Worm (Caenorhabditis elegans) whole organism, young adult: ENCODE measurements around the gene R05H11.2.

Experiments used
- B0261.1 ChIP-seq: sonication (generic microtip); optimal IDR thresholded peaks from 2 replicates; lab custom pipeline; 2016; ENCODE audit warnings: mild to moderate bottlenecking, missing genetic modification characterization, moderate library complexity, missing compliant biosample characterization
- B0336.3 ChIP-seq: fragments of 200-800 bp; sonication (Bioruptor generic); IDR thresholded peaks from 2 replicates; pipeline ENCODE4 v1.3.6; 2022; ENCODE audit warnings: missing genetic modification characterization, missing compliant biosample characterization
- D2030.7 ChIP-seq: fragments of 200-800 bp; sonication (Bioruptor generic); IDR thresholded peaks from 2 replicates; pipeline ENCODE4 v1.3.6; 2022; ENCODE audit warnings: missing genetic modification reagents, missing genetic modification characterization, missing compliant biosample characterization
- F37B4.10 ChIP-seq: fragments of 200-800 bp; sonication (Bioruptor generic); IDR thresholded peaks from 2 replicates; pipeline ENCODE4 v1.3.6; 2022; ENCODE audit warnings: missing genetic modification characterization, missing compliant biosample characterization
- F49E8.2 ChIP-seq: sonication (generic microtip); optimal IDR thresholded peaks from 3 replicates; lab custom pipeline; 2017; ENCODE audit warnings: missing genetic modification characterization, mild to moderate bottlenecking, missing compliant biosample characterization, antibody characterized with exemption, moderate library complexity; ENCODE audit not compliant: insufficient read depth
- F57A8.1 ChIP-seq: fragments of 200-800 bp; sonication (Bioruptor generic); optimal IDR thresholded peaks from 2 replicates; lab custom pipeline; 2018; ENCODE audit warnings: mild to moderate bottlenecking, missing genetic modification characterization, moderate library complexity, missing compliant biosample characterization
- K11D2.4 ChIP-seq: fragments of 200-800 bp; sonication (Bioruptor generic); IDR thresholded peaks from 2 replicates; pipeline ENCODE4 v1.3.6; 2022; ENCODE audit warnings: missing genetic modification reagents, missing genetic modification characterization, missing compliant biosample characterization
- K12H6.12 ChIP-seq: fragments of 200-800 bp; sonication (Bioruptor generic); optimal IDR thresholded peaks from 2 replicates; lab custom pipeline; 2018; ENCODE audit warnings: mild to moderate bottlenecking, missing genetic modification characterization, missing compliant biosample characterization
- T26A5.8 ChIP-seq: sonication (generic microtip); optimal IDR thresholded peaks from 2 replicates; lab custom pipeline; 2016; ENCODE audit warnings: missing genetic modification characterization, missing compliant biosample characterization
- Y53G8AR.9 ChIP-seq: fragments of 200-800 bp; sonication (Bioruptor generic); conservative IDR thresholded peaks from 2 replicates; pipeline ENCODE4 v1.3.6; 2022; ENCODE audit warnings: missing genetic modification reagents, missing genetic modification characterization, missing compliant biosample characterization
- Y56A3A.18 ChIP-seq: fragments of 200-800 bp; sonication (Bioruptor generic); IDR thresholded peaks from 2 replicates; pipeline ENCODE4 v1.3.6; 2022; ENCODE audit warnings: missing genetic modification reagents, missing genetic modification characterization, missing compliant biosample characterization
- Y67H2A.10 ChIP-seq: fragments of 200-800 bp; sonication (Bioruptor generic); conservative IDR thresholded peaks from 2 replicates; pipeline ENCODE4 v1.3.6; 2022; ENCODE audit warnings: missing genetic modification reagents, missing genetic modification characterization, missing compliant biosample characterization
- Y79H2A.3 ChIP-seq: fragments of 200-800 bp; sonication (Bioruptor generic); conservative IDR thresholded peaks from 2 replicates; pipeline ENCODE4 v1.3.6; 2022; ENCODE audit warnings: missing genetic modification reagents, missing genetic modification characterization, missing compliant biosample characterization
- ZK185.1 ChIP-seq: sonication (generic microtip); optimal IDR thresholded peaks from 2 replicates; lab custom pipeline; 2016; ENCODE audit warnings: mild to moderate bottlenecking, missing genetic modification characterization, missing compliant biosample characterization; ENCODE audit not compliant: poor library complexity, severe bottlenecking
- akir-1 ChIP-seq: fragments of 200-800 bp; sonication (Bioruptor generic); optimal IDR thresholded peaks from 2 replicates; lab custom pipeline; 2018; ENCODE audit warnings: mild to moderate bottlenecking, missing genetic modification characterization, moderate library complexity, missing compliant biosample characterization
- bed-2 ChIP-seq: fragments of 200-800 bp; sonication (Bioruptor generic); IDR thresholded peaks from 2 replicates; pipeline ENCODE4 v1.3.6; 2022; ENCODE audit warnings: missing genetic modification reagents, missing genetic modification characterization, missing compliant biosample characterization
- ceh-79 ChIP-seq: sonication (generic microtip); optimal IDR thresholded peaks from 2 replicates; lab custom pipeline; 2017; ENCODE audit warnings: mild to moderate bottlenecking, missing genetic modification characterization, missing compliant biosample characterization
- die-1 ChIP-seq: sonication (generic microtip); optimal IDR thresholded peaks from 2 replicates; lab custom pipeline; 2016; ENCODE audit warnings: missing genotype, mild to moderate bottlenecking, missing genetic modification characterization, missing compliant biosample characterization
- dox-1 ChIP-seq: fragments of 200-800 bp; sonication (Bioruptor generic); IDR thresholded peaks from 2 replicates; pipeline ENCODE4 v1.3.6; 2022; ENCODE audit warnings: missing genetic modification reagents, missing genetic modification characterization, missing compliant biosample characterization
- egrh-3 ChIP-seq: fragments of 200-800 bp; sonication (Bioruptor generic); IDR thresholded peaks from 2 replicates; pipeline ENCODE4 v1.3.6; 2022; ENCODE audit warnings: missing genetic modification reagents, missing genetic modification characterization, missing compliant biosample characterization
- ets-4 ChIP-seq: fragments of 200-800 bp; sonication (Bioruptor generic); optimal IDR thresholded peaks from 2 replicates; lab custom pipeline; 2018; ENCODE audit warnings: mild to moderate bottlenecking, missing genetic modification characterization, missing compliant biosample characterization
- hlh-12 ChIP-seq: sonication (generic microtip); optimal IDR thresholded peaks from 2 replicates; lab custom pipeline; 2016; ENCODE audit warnings: missing genetic modification characterization, missing compliant biosample characterization
- hmg-1.2 ChIP-seq: fragments of 200-800 bp; sonication (Bioruptor generic); IDR thresholded peaks from 2 replicates; pipeline ENCODE4 v1.3.6; 2022; ENCODE audit warnings: missing genetic modification reagents, missing genetic modification characterization, missing compliant biosample characterization
- lag-1 ChIP-seq: fragments of 200-800 bp; sonication (Bioruptor generic); IDR thresholded peaks from 2 replicates; pipeline ENCODE4 v1.3.6; 2022; ENCODE audit warnings: missing genetic modification reagents, missing genetic modification characterization, missing compliant biosample characterization
- lin-54 ChIP-seq: fragments of 200-800 bp; sonication (Bioruptor generic); optimal IDR thresholded peaks from 2 replicates; lab custom pipeline; 2018; ENCODE audit warnings: mild to moderate bottlenecking, missing genetic modification characterization, missing compliant biosample characterization
- lir-1 ChIP-seq: fragments of 200-800 bp; sonication (Bioruptor generic); conservative IDR thresholded peaks from 2 replicates; pipeline ENCODE4 v1.3.6; 2022; ENCODE audit warnings: missing genetic modification reagents, missing genetic modification characterization, missing compliant biosample characterization
- madf-10 ChIP-seq: sonication (generic microtip); optimal IDR thresholded peaks from 2 replicates; lab custom pipeline; 2016; ENCODE audit warnings: mild to moderate bottlenecking, missing genetic modification characterization, missing compliant biosample characterization
- madf-3 ChIP-seq: fragments of 200-800 bp; sonication (Bioruptor generic); IDR thresholded peaks from 2 replicates; pipeline ENCODE4 v1.3.6; 2022; ENCODE audit warnings: missing genetic modification reagents, missing genetic modification characterization, missing compliant biosample characterization
- mcd-1 ChIP-seq: fragments of 200-800 bp; sonication (Bioruptor generic); IDR thresholded peaks from 2 replicates; pipeline ENCODE4 v1.3.6; 2022; ENCODE audit warnings: missing genetic modification reagents, missing genetic modification characterization, missing compliant biosample characterization
- mel-28 ChIP-seq: sonication (generic microtip); optimal IDR thresholded peaks from 2 replicates; lab custom pipeline; 2016; ENCODE audit warnings: borderline replicate concordance, mild to moderate bottlenecking, missing genetic modification characterization, missing compliant biosample characterization
- nfya-2 ChIP-seq: fragments of 200-800 bp; sonication (Bioruptor generic); IDR thresholded peaks from 2 replicates; pipeline ENCODE4 v1.3.6; 2022; ENCODE audit warnings: missing genetic modification reagents, missing genetic modification characterization, missing compliant biosample characterization
- nhr-179 ChIP-seq: sonication (generic microtip); optimal IDR thresholded peaks from 2 replicates; lab custom pipeline; 2016; ENCODE audit warnings: mild to moderate bottlenecking, missing genetic modification characterization, missing compliant biosample characterization
- nhr-27 ChIP-seq: fragments of 200-800 bp; sonication (Bioruptor generic); optimal IDR thresholded peaks from 2 replicates; lab custom pipeline; 2018; ENCODE audit warnings: mild to moderate bottlenecking, missing genetic modification characterization, moderate library complexity, missing compliant biosample characterization
- nhr-80 ChIP-seq: sonication (generic microtip); optimal IDR thresholded peaks from 2 replicates; lab custom pipeline; 2016; ENCODE audit warnings: missing genetic modification characterization, missing compliant biosample characterization
- nhr-90 ChIP-seq: sonication (generic microtip); optimal IDR thresholded peaks from 2 replicates; lab custom pipeline; 2016; ENCODE audit warnings: missing genotype, mild to moderate bottlenecking, missing genetic modification characterization, missing compliant biosample characterization
- pha-4 ChIP-seq: fragments of 150-350 bp; sonication (generic microtip); optimal IDR thresholded peaks from 2 replicates; lab custom pipeline; 2014; ENCODE audit warnings: missing biosample characterization, missing genetic modification reagents, missing genetic modification characterization
- repo-1 ChIP-seq: sonication (generic microtip); optimal IDR thresholded peaks from 2 replicates; lab custom pipeline; 2017; ENCODE audit warnings: mild to moderate bottlenecking, missing genetic modification characterization, missing compliant biosample characterization
- sptf-2 ChIP-seq: fragments of 200-800 bp; sonication (Bioruptor generic); optimal IDR thresholded peaks from 2 replicates; lab custom pipeline; 2018; ENCODE audit warnings: mild to moderate bottlenecking, missing genetic modification characterization, missing compliant biosample characterization
- unc-62 ChIP-seq: fragments of 150-350 bp; optimal IDR thresholded peaks from 2 replicates; lab custom pipeline; 2014; ENCODE audit warnings: missing biosample characterization, missing genetic modification reagents, missing genetic modification characterization
- xnd-1 ChIP-seq: sonication (generic microtip); optimal IDR thresholded peaks from 2 replicates; lab custom pipeline; 2016; ENCODE audit warnings: missing genotype, missing genetic modification reagents, missing genetic modification characterization, missing compliant biosample characterization
- ztf-18 ChIP-seq: sonication (generic microtip); optimal IDR thresholded peaks from 2 replicates; lab custom pipeline; 2016; ENCODE audit warnings: missing genotype, mild to moderate bottlenecking, missing genetic modification characterization, missing compliant biosample characterization
- ztf-26 ChIP-seq: sonication (generic microtip); optimal IDR thresholded peaks from 2 replicates; lab custom pipeline; 2017; ENCODE audit warnings: missing genetic modification characterization, missing compliant biosample characterization
- ztf-6 ChIP-seq: fragments of 200-800 bp; sonication (Bioruptor generic); IDR thresholded peaks from 2 replicates; pipeline ENCODE4 v1.3.6; 2022; ENCODE audit warnings: missing genetic modification reagents, missing genetic modification characterization, missing compliant biosample characterization

The R05H11.2 gene

ce11 chrIII:6797965-6798364, at the start of gene R05H11.2:
TSS of gene R05H11.2 (plus strand) at chrIII:6798297.
- TF ChIP-seq Y56A3A.18 (GFP tag; lab: Robert Waterston, UW), result no peak
- TF ChIP-seq K12H6.12 (tag; lab: Kevin White, UChicago), result no peak

DNA sequence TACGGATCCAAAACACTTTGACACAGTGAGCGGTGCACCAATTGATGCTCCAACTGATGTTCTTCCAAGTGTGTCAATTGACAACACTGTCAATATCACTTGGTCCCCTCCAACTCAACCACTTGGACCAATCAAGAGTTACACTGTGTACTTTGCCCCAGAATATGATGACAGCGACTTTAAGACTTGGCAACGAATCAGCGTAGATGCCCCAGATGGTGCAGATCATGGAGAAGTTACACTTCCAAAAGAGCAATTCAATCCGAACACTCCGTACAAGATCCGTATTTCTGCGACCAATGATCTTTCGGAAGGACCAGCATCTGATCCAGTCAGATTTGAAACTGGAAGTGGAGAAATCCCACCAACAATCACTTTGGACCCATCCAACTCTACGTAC, 45.5 kb upstream of the R05H11.2 start:
- TF ChIP-seq ZK185.1 (tag; lab: Kevin White, UChicago), result no peak
- TF ChIP-seq ztf-18, result no peak
- TF ChIP-seq K11D2.4 (GFP tag; lab: Robert Waterston, UW), result no peak
- no peak for TF ChIP-seq unc-62 (GFP tag; lab: Kevin White, UChicago)
- no peak for TF ChIP-seq mcd-1
- no peak for TF ChIP-seq Y67H2A.10
- no peak for TF ChIP-seq Y53G8AR.9 (GFP tag; lab: Robert Waterston, UW)
- TF ChIP-seq hmg-1.2 (GFP tag; lab: Robert Waterston, UW), result no peak
- TF ChIP-seq bed-2 (GFP tag; lab: Robert Waterston, UW), result no peak
- TF ChIP-seq madf-10 (tag; lab: Kevin White, UChicago), result no peak
- TF ChIP-seq madf-3 (GFP tag; lab: Robert Waterston, UW), result no peak

DNA sequence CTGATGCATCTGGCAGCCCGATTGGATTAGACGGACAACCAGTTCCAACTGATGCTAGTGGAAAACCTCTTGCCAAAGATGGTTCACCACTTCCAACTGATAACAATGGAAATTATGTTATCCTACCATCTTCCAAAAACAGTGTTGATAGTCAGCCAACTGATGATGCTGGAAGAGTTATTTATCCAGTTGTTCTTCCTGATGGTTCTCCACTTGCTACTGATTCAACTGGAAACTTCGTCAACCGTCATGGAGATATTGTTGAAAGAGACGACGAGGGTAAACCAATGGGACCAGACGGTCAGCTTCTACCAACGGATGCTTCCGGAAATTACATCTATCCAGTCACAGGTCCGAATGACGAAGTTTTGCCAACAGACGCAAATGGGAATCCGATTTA, 41.3 kb upstream of the R05H11.2 start:
- TF ChIP-seq ets-4 (GFP tag; lab: Kevin White, UChicago) (no peak), nhr-27 (tag; lab: Kevin White, UChicago) (no peak), F37B4.10 (no peak), pha-4 (tag; lab: Kevin White, UChicago) (no peak), xnd-1 (tag; lab: Kevin White, UChicago) (no peak), repo-1 (tag; lab: Kevin White, UChicago) (no peak), ztf-6 (GFP tag; lab: Robert Waterston, UW) (no peak), B0261.1 (tag; lab: Kevin White, UChicago) (no peak), nhr-90 (no peak), lag-1 (GFP tag; lab: Robert Waterston, UW) (no peak)
- TF ChIP-seq, all 124 proteins: peak for 0

- no peak for TF ChIP-seq unc-62 (GFP tag; lab: Kevin White, UChicago)
- no peak for TF ChIP-seq nhr-179
- no peak for TF ChIP-seq bed-2 (GFP tag; lab: Robert Waterston, UW)
- TF ChIP-seq akir-1 (GFP tag; lab: Kevin White, UChicago), result no peak
- no peak for TF ChIP-seq lir-1 (GFP tag; lab: Robert Waterston, UW)
- TF ChIP-seq dox-1 (GFP tag; lab: Robert Waterston, UW), result no peak
- no peak for TF ChIP-seq egrh-3 (GFP tag; lab: Robert Waterston, UW)
- no peak for TF ChIP-seq nhr-80 (tag; lab: Kevin White, UChicago)
- no peak for TF ChIP-seq lin-54 (GFP tag; lab: Kevin White, UChicago)
- no peak for TF ChIP-seq D2030.7 (GFP tag; lab: Robert Waterston, UW)
- TF ChIP-seq T26A5.8 (tag; lab: Kevin White, UChicago), result no peak
- TF ChIP-seq, all 124 proteins: peak for 0
These were observed 2.8 kb upstream of the R05H11.2 start, which contains the start of gene R05H11.1 for ce11 chrIII:6795326-6795725. TSS of gene R05H11.1 (plus strand) at chrIII:6795626.

ce11 chrIII:6798906-6799305, 809 bp downstream of the R05H11.2 start:
- no peak for TF ChIP-seq Y79H2A.3
- no peak for TF ChIP-seq mel-28
- TF ChIP-seq sptf-2 (GFP tag; lab: Kevin White, UChicago), result no peak
- no peak for TF ChIP-seq ceh-79 (tag; lab: Kevin White, UChicago)
- TF ChIP-seq F49E8.2 (tag; lab: Kevin White, UChicago), result no peak
- TF ChIP-seq die-1 (tag; lab: Kevin White, UChicago), result no peak
- TF ChIP-seq ztf-26 (tag; lab: Kevin White, UChicago), result no peak
- TF ChIP-seq F57A8.1 (GFP tag; lab: Kevin White, UChicago), result no peak
- TF ChIP-seq nfya-2 (GFP tag; lab: Robert Waterston, UW), result no peak
- TF ChIP-seq B0336.3 (GFP tag; lab: Robert Waterston, UW), result no peak
- TF ChIP-seq hlh-12, result no peak
- no peak for TF ChIP-seq K11D2.4 (GFP tag; lab: Robert Waterston, UW)
